Fruit fly (Drosophila melanogaster) whole organism, wandering third instar larva: Measurements from ENCODE around the gene CG10126.

Experiments
- Abd-B ChIP-seq: fragments of >200 bp; optimal IDR thresholded peaks from 2 replicates; lab custom pipeline; 2017; ENCODE audit warnings: missing biosample characterization, missing genetic modification characterization
- CG32264 ChIP-seq: fragments of 200-800 bp; sonication (Bioruptor generic); optimal IDR thresholded peaks from 2 replicates; lab custom pipeline; 2016; ENCODE audit warnings: missing biosample characterization, missing genetic modification characterization
- Dfd ChIP-seq: fragments of >200 bp; optimal IDR thresholded peaks from 2 replicates; lab custom pipeline; 2017; ENCODE audit warnings: missing biosample characterization, missing genetic modification characterization
- Dif ChIP-seq: fragments of 200-275, 200-300 bp; sonication (Bioruptor generic); optimal IDR thresholded peaks from 2 replicates; lab custom pipeline; 2018; ENCODE audit warnings: missing biosample characterization, missing genetic modification characterization; ENCODE audit not compliant: partially characterized antibody
- GATAd ChIP-seq: sonication (Bioruptor generic); optimal IDR thresholded peaks from 2 replicates; lab custom pipeline; 2016; ENCODE audit warnings: missing biosample characterization, missing genetic modification characterization
- HLH106 ChIP-seq: fragments of 200-800 bp; optimal IDR thresholded peaks from 3 replicates; lab custom pipeline; 2019; ENCODE audit warnings: missing biosample characterization, mild to moderate bottlenecking, missing genetic modification characterization, moderate library complexity
- Hnf4 ChIP-seq: fragments of 200-800 bp; sonication (Bioruptor generic); optimal IDR thresholded peaks from 2 replicates; lab custom pipeline; 2016; ENCODE audit warnings: missing biosample characterization, mild to moderate bottlenecking, missing genetic modification characterization
- Hr78 ChIP-seq: fragments of >200 bp; optimal IDR thresholded peaks from 2 replicates; lab custom pipeline; 2017; ENCODE audit warnings: missing biosample characterization, missing genetic modification characterization
- Hr83 ChIP-seq: fragments of 200-300 bp; sonication (Bioruptor generic); optimal IDR thresholded peaks from 2 replicates; lab custom pipeline; 2016; ENCODE audit warnings: missing biosample characterization, mild to moderate bottlenecking, missing genetic modification characterization, moderate library complexity; ENCODE audit not compliant: poor library complexity, severe bottlenecking
- Jra ChIP-seq: sonication (Bioruptor generic); optimal IDR thresholded peaks from 2 replicates; lab custom pipeline; 2016; ENCODE audit warnings: missing biosample characterization, missing genetic modification characterization
- Mio ChIP-seq: sonication (Bioruptor generic); optimal IDR thresholded peaks from 2 replicates; lab custom pipeline; 2016; ENCODE audit warnings: missing biosample characterization, missing genetic modification characterization
- Myc ChIP-seq: fragments of >200 bp; optimal IDR thresholded peaks from 2 replicates; lab custom pipeline; 2017
- N ChIP-seq: fragments of >200 bp; optimal IDR thresholded peaks from 2 replicates; lab custom pipeline; 2018; ENCODE audit warnings: missing biosample characterization, missing external identifiers, missing genetic modification characterization
- OdsH ChIP-seq: fragments of 200-800 bp; sonication (Bioruptor generic); optimal IDR thresholded peaks from 2 replicates; lab custom pipeline; 2016; ENCODE audit warnings: missing biosample characterization, mild to moderate bottlenecking, missing genetic modification characterization
- Rel ChIP-seq, 2 experiments: fragments of 200-800 bp; sonication (Bioruptor generic) in 1 of 2; optimal IDR thresholded peaks; 2 replicates in 1 of 2; 3 replicates in 1 of 2; lab custom pipeline; 2016 to 2019; ENCODE audit warnings: mild to moderate bottlenecking in 2 of 2, missing biosample characterization in 2 of 2, missing genetic modification characterization in 2 of 2, moderate library complexity in 1 of 2
- Sp1 ChIP-seq: fragments of 200-800 bp; sonication (Bioruptor generic); optimal IDR thresholded peaks from 3 replicates; lab custom pipeline; 2019; ENCODE audit warnings: missing biosample characterization, mild to moderate bottlenecking, missing genetic modification characterization, moderate library complexity
- Vsx2 ChIP-seq: fragments of 200-300, 225-300 bp; sonication (Bioruptor generic); optimal IDR thresholded peaks from 2 replicates; lab custom pipeline; 2018; ENCODE audit warnings: missing biosample characterization, missing genetic modification characterization; ENCODE audit not compliant: partially characterized antibody
- brk ChIP-seq: fragments of 200-800 bp; sonication (Bioruptor generic); optimal IDR thresholded peaks from 2 replicates; lab custom pipeline; 2016; ENCODE audit warnings: missing biosample characterization, mild to moderate bottlenecking, missing genetic modification characterization
- dl ChIP-seq, 2 experiments: fragments of 175-275, 200-275 bp in 1 of 2; fragments of 200-275 bp in 1 of 2; sonication (Bioruptor generic); optimal IDR thresholded peaks; lab custom pipeline; 2018; ENCODE audit warnings: mild to moderate bottlenecking in 2 of 2, missing biosample characterization in 2 of 2, missing genetic modification characterization in 2 of 2, moderate library complexity in 2 of 2; ENCODE audit not compliant: partially characterized antibody in 2 of 2, insufficient read depth in 1 of 2
- dmrt93B ChIP-seq: fragments of 200-800 bp; sonication (Bioruptor generic); optimal IDR thresholded peaks from 2 replicates; lab custom pipeline; 2018; ENCODE audit warnings: missing biosample characterization, mild to moderate bottlenecking, missing genetic modification characterization
- dsf ChIP-seq: sonication (Bioruptor generic); optimal IDR thresholded peaks from 2 replicates; lab custom pipeline; 2016; ENCODE audit warnings: missing biosample characterization, missing genetic modification characterization, borderline replicate concordance
- ey ChIP-seq: fragments of 200-800 bp; sonication (Bioruptor generic); optimal IDR thresholded peaks from 2 replicates; lab custom pipeline; 2016; ENCODE audit warnings: missing biosample characterization, missing genetic modification characterization
- fru ChIP-seq: fragments of 200-800 bp; sonication (Bioruptor generic); optimal IDR thresholded peaks from 3 replicates; lab custom pipeline; 2016; ENCODE audit warnings: missing biosample characterization, mild to moderate bottlenecking, missing genetic modification characterization
- h ChIP-seq: fragments of 200-800 bp; sonication (Bioruptor generic); optimal IDR thresholded peaks from 3 replicates; lab custom pipeline; 2016; ENCODE audit warnings: missing biosample characterization, mild to moderate bottlenecking, missing genetic modification characterization
- jim ChIP-seq: fragments of 175-275, 200-325 bp; sonication (Bioruptor generic); optimal IDR thresholded peaks from 2 replicates; lab custom pipeline; 2016; ENCODE audit warnings: missing biosample characterization, mild to moderate bottlenecking, missing genetic modification characterization
- psq ChIP-seq: fragments of 200-800 bp; sonication (Bioruptor generic); optimal IDR thresholded peaks from 3 replicates; lab custom pipeline; 2017; ENCODE audit warnings: missing biosample characterization, mild to moderate bottlenecking, missing genetic modification characterization, moderate library complexity
- sage ChIP-seq: fragments of 200-800 bp; sonication (Bioruptor generic); optimal IDR thresholded peaks from 2 replicates; lab custom pipeline; 2016; ENCODE audit warnings: missing biosample characterization, mild to moderate bottlenecking, missing genetic modification characterization
- sv ChIP-seq: fragments of 200-800 bp; sonication (Bioruptor generic); optimal IDR thresholded peaks from 3 replicates; lab custom pipeline; 2016; ENCODE audit warnings: missing biosample characterization, missing genetic modification characterization
- tai ChIP-seq: sonication (Bioruptor generic); optimal IDR thresholded peaks from 2 replicates; lab custom pipeline; 2016; ENCODE audit warnings: missing biosample characterization, missing genetic modification characterization
- usp ChIP-seq: fragments of >200 bp; optimal IDR thresholded peaks from 2 replicates; lab custom pipeline; 2017; ENCODE audit warnings: missing biosample characterization, missing genetic modification characterization

The CG10126 gene

dm6 chr3R:12859146-12859545 lies at the start of gene CG10126:
Gene CG10126, minus strand, starts transcription at chr3R:12859246.
- no peak for TF ChIP-seq psq
- TF ChIP-seq, all 38 proteins: peak for 0

- TF ChIP-seq jim (GFP tag; lab: Kevin White, UChicago): no peak
- no peak for TF ChIP-seq Vsx2 (GFP tag; lab: Kevin White, UChicago)
- no peak for TF ChIP-seq Hr83 (GFP tag; lab: Kevin White, UChicago)
These were observed 32.6 kb upstream of the CG10126 start, which contains the start of gene d-cup for dm6 chr3R:12891656-12892055. Gene d-cup, plus strand, starts transcription at chr3R:12891956.

- no peak for TF ChIP-seq Mio (GFP tag; lab: Kevin White, UChicago)
- TF ChIP-seq brk (GFP tag; lab: Kevin White, UChicago): no peak
- TF ChIP-seq psq: no peak
- no peak for TF ChIP-seq Hr83 (GFP tag; lab: Kevin White, UChicago)
- no peak for TF ChIP-seq Dfd (GFP tag; lab: Kevin White, UChicago)
- no peak for TF ChIP-seq jim (GFP tag; lab: Kevin White, UChicago)
- TF ChIP-seq fru (GFP tag; lab: Kevin White, UChicago): no peak
- no peak for TF ChIP-seq CG32264 (GFP tag; lab: Kevin White, UChicago)
- no peak for TF ChIP-seq h (GFP tag; lab: Kevin White, UChicago)
- TF ChIP-seq sv (GFP tag; lab: Kevin White, UChicago): no peak
- TF ChIP-seq GATAd (GFP tag; lab: Kevin White, UChicago): no peak
- TF ChIP-seq usp (GFP tag; lab: Kevin White, UChicago): no peak
- no peak for TF ChIP-seq ey (GFP tag; lab: Kevin White, UChicago)
- TF ChIP-seq Abd-B: no peak
- TF ChIP-seq HLH106 (tag; lab: Kevin White, UChicago): no peak
- no peak for TF ChIP-seq Sp1 (GFP tag; lab: Kevin White, UChicago)
- no peak for TF ChIP-seq OdsH
- TF ChIP-seq sage: no peak
- TF ChIP-seq dsf: no peak
- TF ChIP-seq Hnf4 (GFP tag; lab: Kevin White, UChicago): no peak
- TF ChIP-seq, all 38 proteins: peak for 0
These were observed 967 bp downstream of the CG10126 start for dm6 chr3R:12858079-12858478.

- no peak for TF ChIP-seq OdsH
- no peak for TF ChIP-seq Hnf4 (GFP tag; lab: Kevin White, UChicago)
- no peak for TF ChIP-seq Rel (GFP tag; optimal IDR thresholded peaks at IDR 0.05; lab: Kevin White, UChicago)
- TF ChIP-seq Rel (tag; optimal IDR thresholded peaks at IDR 0.05; lab: Kevin White, UChicago): peak; percentile 45
These were observed 1.5 kb downstream of the CG10126 start for dm6 chr3R:12857527-12857926.

- no peak for TF ChIP-seq Myc (lab: Kevin White, UChicago)
- no peak for TF ChIP-seq Hr78 (GFP tag; lab: Kevin White, UChicago)
- TF ChIP-seq Dif (GFP tag; lab: Kevin White, UChicago): no peak
- no peak for TF ChIP-seq Jra (GFP tag; lab: Kevin White, UChicago)
- TF ChIP-seq h (GFP tag; lab: Kevin White, UChicago): no peak
- TF ChIP-seq Abd-B: no peak
- TF ChIP-seq usp (GFP tag; lab: Kevin White, UChicago): no peak
- TF ChIP-seq Sp1 (GFP tag; lab: Kevin White, UChicago): no peak
- no peak for TF ChIP-seq GATAd (GFP tag; lab: Kevin White, UChicago)
- no peak for TF ChIP-seq dl (GFP tag; optimal IDR thresholded peaks at IDR 0.05; lab: Kevin White, UChicago; ENCODE audit: insufficient read depth in 1 of 2, partially characterized antibody in 2 of 2)
- TF ChIP-seq jim (GFP tag; lab: Kevin White, UChicago): no peak
- no peak for TF ChIP-seq tai (GFP tag; lab: Kevin White, UChicago)
- no peak for TF ChIP-seq dmrt93B (GFP tag; lab: Kevin White, UChicago)
- no peak for TF ChIP-seq ey (GFP tag; lab: Kevin White, UChicago)
- TF ChIP-seq Vsx2 (GFP tag; lab: Kevin White, UChicago): no peak
- no peak for TF ChIP-seq N (GFP tag; lab: Kevin White, UChicago)
- no peak for TF ChIP-seq psq
- TF ChIP-seq sv (GFP tag; lab: Kevin White, UChicago): no peak
- TF ChIP-seq OdsH: no peak
- no peak for TF ChIP-seq Rel (GFP tag; optimal IDR thresholded peaks at IDR 0.05; lab: Kevin White, UChicago)
- no peak for TF ChIP-seq Rel (tag; optimal IDR thresholded peaks at IDR 0.05; lab: Kevin White, UChicago)
These were observed 10.7 kb downstream of the CG10126 start, which contains the start of gene beat-Va for dm6 chr3R:12848313-12848712. Gene beat-Va, minus strand, starts transcription at chr3R:12848419.
